Fruit fly (Drosophila melanogaster): ENCODE results near the gene CG17732.

dm6 chr3L:19951868-19952267, 29.6 kb upstream of the CG17732 start, which contains the start of gene CG34258:
- TF ChIP-seq Dll (optimal IDR thresholded peaks at IDR 0.05) = no peak
- no peak for TF ChIP-seq CG8478 (optimal IDR thresholded peaks at IDR 0.05)
- no peak for TF ChIP-seq usp (GFP tag; optimal IDR thresholded peaks at IDR 0.05)
- TF ChIP-seq EcR (GFP tag; optimal IDR thresholded peaks at IDR 0.05) = no peak
- TF ChIP-seq psq (optimal IDR thresholded peaks at IDR 0.05) = no peak
- no peak for TF ChIP-seq pan (optimal IDR thresholded peaks at IDR 0.05)

Data from whole organism.